Worm (Caenorhabditis elegans): Measurements from ENCODE around the gene C25A8.2.

DNA sequence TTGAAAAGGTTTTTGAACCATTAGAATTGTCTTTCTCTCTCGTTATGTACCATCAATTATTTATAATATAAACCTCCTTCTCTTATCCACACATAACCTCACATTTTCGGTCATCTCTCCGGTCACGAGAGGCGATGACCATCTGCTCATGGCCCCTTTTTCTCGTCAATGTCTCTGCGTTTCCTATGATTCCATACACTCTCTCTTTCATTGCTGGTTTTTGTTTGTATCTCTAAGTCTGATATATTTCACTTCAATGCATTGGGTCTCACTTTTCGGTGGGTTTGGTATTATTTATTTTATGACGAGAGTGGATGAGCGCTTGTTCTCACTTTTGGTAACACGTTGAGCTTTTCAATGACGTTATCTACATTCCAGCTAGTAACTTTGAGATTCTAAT lies 13.4 kb downstream of the C25A8.2 start:
- TF ChIP-seq him-1 (tag; optimal IDR thresholded peaks at IDR 0.05) (no peak), dao-5 (tag; optimal IDR thresholded peaks at IDR 0.05) (no peak)

Measured in whole organism, L4/young adult.